Worm (Caenorhabditis elegans): ENCODE results near the gene srw-83.

DNA sequence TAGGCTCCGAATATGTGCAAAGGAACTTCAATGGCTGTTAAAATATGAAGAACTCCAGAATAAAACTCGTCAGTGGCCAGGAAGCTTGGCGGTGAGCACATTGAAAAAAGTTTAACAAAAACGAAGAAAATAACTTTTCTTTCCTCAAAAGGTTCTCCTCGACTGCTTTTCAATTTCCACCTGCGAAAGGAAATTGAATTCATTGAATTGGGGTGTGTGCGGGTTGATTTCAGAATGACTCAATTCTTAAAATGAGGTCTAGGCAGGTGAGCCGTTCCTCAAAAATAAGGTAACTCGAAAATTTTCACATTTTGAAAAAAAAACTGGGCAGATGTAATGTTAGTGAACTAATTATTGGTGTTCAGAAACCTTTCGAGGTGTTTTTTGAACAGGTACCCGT lies 47.0 kb downstream of the srw-83 start, which contains the start of gene srh-182:
- TF ChIP-seq blmp-1 (tag; optimal IDR thresholded peaks at IDR 0.05) (no peak), snpc-4 (tag; optimal IDR thresholded peaks at IDR 0.05) (no peak)

Data from whole organism, mixed stage, embryonic.